Worm (Caenorhabditis elegans): ENCODE measurements around the gene C16D9.3.

C16D9.3 gene

ce11 chrV:8239928-8240327 lies at the start of gene C16D9.3:
Gene C16D9.3 (minus strand): TSS chrV:8240028.
- TF ChIP-seq D2030.7 (GFP tag; IDR thresholded peaks at IDR 0.05) (no peak), sptf-2 (GFP tag; optimal IDR thresholded peaks at IDR 0.05) (no peak), ztf-26 (tag; optimal IDR thresholded peaks at IDR 0.05) (no peak), efl-1 (GFP tag; optimal IDR thresholded peaks at IDR 0.05) (no peak), cebp-1 (GFP tag; IDR thresholded peaks at IDR 0.05) (no peak), cebp-1 (tag; optimal IDR thresholded peaks at IDR 0.05) (no peak), dpff-1 (tag; optimal IDR thresholded peaks at IDR 0.05) (no peak), nhr-27 (tag; optimal IDR thresholded peaks at IDR 0.05) (no peak), snpc-1.1 (tag; optimal IDR thresholded peaks at IDR 0.05; ENCODE audit: insufficient read depth) (no peak), ceh-27 (GFP tag; optimal IDR thresholded peaks at IDR 0.05) (no peak), B0336.3 (GFP tag; IDR thresholded peaks at IDR 0.05) (no peak)

ce11 chrV:8288125-8288806 lies 48.4 kb upstream of the C16D9.3 start:
- TF ChIP-seq B0336.3 (GFP tag; IDR thresholded peaks at IDR 0.05) (no peak), attf-3 (GFP tag; conservative IDR thresholded peaks at IDR 0.05) (no peak), nhr-179 (tag; optimal IDR thresholded peaks at IDR 0.05) (no peak), gei-17 (GFP tag; optimal IDR thresholded peaks at IDR 0.05) (no peak), egrh-3 (GFP tag; IDR thresholded peaks at IDR 0.05) (no peak), lag-1 (GFP tag; IDR thresholded peaks at IDR 0.05) (no peak), nhr-80 (tag; optimal IDR thresholded peaks at IDR 0.05) (peak; percentile 36), F57A8.1 (GFP tag; optimal IDR thresholded peaks at IDR 0.05) (no peak), sdz-38 (tag; optimal IDR thresholded peaks at IDR 0.05) (no peak), cebp-1 (GFP tag; IDR thresholded peaks at IDR 0.05) (peak; percentile 81; the same call in 1 of the 2 replicates), cebp-1 (tag; optimal IDR thresholded peaks at IDR 0.05) (peak; percentile 94), snpc-4 (GFP tag; optimal IDR thresholded peaks at IDR 0.05) (no peak), snpc-4 (tag; optimal IDR thresholded peaks at IDR 0.05) (peak in 1 of 4 experiments; percentile 7)

ce11 chrV:8285455-8285854 lies 45.6 kb upstream of the C16D9.3 start:
- TF ChIP-seq athp-1 (tag; optimal IDR thresholded peaks at IDR 0.05) (no peak), unc-130 (GFP tag; optimal IDR thresholded peaks at IDR 0.05) (no peak), aptf-3 (GFP tag; IDR thresholded peaks at IDR 0.05) (no peak), lir-1 (GFP tag; conservative IDR thresholded peaks at IDR 0.05) (no peak), ztf-28 (GFP tag; IDR thresholded peaks at IDR 0.05) (no peak), nhr-80 (tag; optimal IDR thresholded peaks at IDR 0.05) (peak; percentile 66), ZK185.1 (tag; optimal IDR thresholded peaks at IDR 0.05; ENCODE audit: poor library complexity, severe bottlenecking) (no peak)

- TF ChIP-seq Y53G8AR.9 (GFP tag; conservative IDR thresholded peaks at IDR 0.05) (no peak), F37B4.10 (GFP tag; IDR thresholded peaks at IDR 0.05) (no peak), him-1 (tag; optimal IDR thresholded peaks at IDR 0.05) (no peak), F33H1.4 (GFP tag; IDR thresholded peaks at IDR 0.05) (no peak), mxl-1 (tag; optimal IDR thresholded peaks at IDR 0.05) (no peak), B0261.1 (tag; optimal IDR thresholded peaks at IDR 0.05) (no peak), B0019.2 (GFP tag; conservative IDR thresholded peaks at IDR 0.05) (no peak), ceh-58 (GFP tag; IDR thresholded peaks at IDR 0.05) (no peak), F22D6.2 (tag; optimal IDR thresholded peaks at IDR 0.05) (no peak), hrde-1 (tag; optimal IDR thresholded peaks at IDR 0.05; ENCODE audit: borderline replicate concordance) (no peak), ceh-91 (GFP tag; IDR thresholded peaks at IDR 0.05) (no peak), lsl-1 (GFP tag; optimal IDR thresholded peaks at IDR 0.05) (no peak), atf-7 (tag; optimal IDR thresholded peaks at IDR 0.05) (no peak)
These were observed 45.0 kb upstream of the C16D9.3 start, which contains the start of gene slc-17.5 for ce11 chrV:8284800-8285199. Gene slc-17.5 (minus strand): TSS chrV:8284900.

Data from whole organism, young adult.